Fruit fly (Drosophila melanogaster): ENCODE results near the gene Bre1.

- TF ChIP-seq CTCF (optimal IDR thresholded peaks at IDR 0.05) (no peak), CG8478 (optimal IDR thresholded peaks at IDR 0.05) (no peak)
Observed at dm6 chr3L:5823763-5824445, 29.9 kb upstream of the Bre1 start.
